Worm (Caenorhabditis elegans) whole organism, L2 larva: ENCODE measurements around the gene top-2.
A peak's percentile ranks its signal among the peaks of the same experiment; 100 is the strongest.

Experiments
- C34F6.9 ChIP-seq: fragments of 150-350 bp; optimal IDR thresholded peaks from 2 replicates; lab custom pipeline; 2014; ENCODE audit warnings: missing biosample characterization, missing genetic modification characterization
- F13H6.1 ChIP-seq: sonication (generic microtip); optimal IDR thresholded peaks from 2 replicates; lab custom pipeline; 2016; ENCODE audit warnings: missing genetic modification characterization, missing compliant biosample characterization
- ZK546.5 ChIP-seq: sonication (generic microtip); optimal IDR thresholded peaks from 2 replicates; lab custom pipeline; 2017; ENCODE audit warnings: missing biosample characterization, missing genetic modification characterization
- alr-1 ChIP-seq: fragments of 150-350 bp; optimal IDR thresholded peaks from 2 replicates; lab custom pipeline; 2014; ENCODE audit warnings: missing biosample characterization, missing genetic modification characterization
- ama-1 ChIP-seq: fragments of 150-350 bp; optimal IDR thresholded peaks from 2 replicates; lab custom pipeline; 2018; ENCODE audit warnings: inconsistent platforms
- blmp-1 ChIP-seq: sonication (generic microtip); optimal IDR thresholded peaks from 2 replicates; lab custom pipeline; 2017; ENCODE audit warnings: missing genetic modification characterization, mild to moderate bottlenecking, missing compliant biosample characterization, antibody characterized with exemption, moderate library complexity; ENCODE audit not compliant: insufficient read depth
- ceh-16 ChIP-seq: fragments of 150-350 bp; optimal IDR thresholded peaks from 2 replicates; lab custom pipeline; 2014; ENCODE audit warnings: missing biosample characterization, missing genetic modification characterization
- ceh-82 ChIP-seq: fragments of 150-350 bp; optimal IDR thresholded peaks from 2 replicates; lab custom pipeline; 2014; ENCODE audit warnings: missing biosample characterization, missing genetic modification characterization
- crh-2 ChIP-seq: sonication (generic microtip); optimal IDR thresholded peaks from 2 replicates; lab custom pipeline; 2017; ENCODE audit warnings: missing biosample characterization, missing genetic modification characterization
- dmd-4 ChIP-seq: sonication (generic microtip); optimal IDR thresholded peaks from 2 replicates; lab custom pipeline; 2017; ENCODE audit warnings: missing biosample characterization, missing genetic modification characterization
- egl-27 ChIP-seq: sonication (generic microtip); optimal IDR thresholded peaks from 3 replicates; lab custom pipeline; 2017; ENCODE audit warnings: missing biosample characterization, missing genetic modification reagents, missing genetic modification characterization
- elt-1 ChIP-seq: fragments of 150-350 bp; optimal IDR thresholded peaks from 2 replicates; lab custom pipeline; 2014; ENCODE audit warnings: missing biosample characterization, missing genetic modification characterization
- elt-3 ChIP-seq: sonication (generic microtip); optimal IDR thresholded peaks from 2 replicates; lab custom pipeline; 2017; ENCODE audit warnings: missing biosample characterization, missing genetic modification characterization
- fos-1 ChIP-seq: fragments of 150-350 bp; optimal IDR thresholded peaks from 2 replicates; lab custom pipeline; 2014; ENCODE audit warnings: missing biosample characterization, missing genetic modification characterization
- gmeb-1 ChIP-seq: fragments of 150-350 bp; optimal IDR thresholded peaks from 2 replicates; lab custom pipeline; 2014; ENCODE audit warnings: missing biosample characterization, missing genetic modification characterization
- lin-11 ChIP-seq: fragments of 150-350 bp; sonication (generic microtip); optimal IDR thresholded peaks from 2 replicates; lab custom pipeline; 2014; ENCODE audit warnings: missing biosample characterization, missing genetic modification characterization, inconsistent platforms, mixed read lengths
- lin-13 ChIP-seq: fragments of 150-350 bp; optimal IDR thresholded peaks from 2 replicates; lab custom pipeline; 2014; ENCODE audit warnings: missing biosample characterization, missing genetic modification reagents, missing genetic modification characterization
- lsy-2 ChIP-seq, 2 experiments: fragments of 150-350 bp in 1 of 2; sonication (generic microtip) in 1 of 2; optimal IDR thresholded peaks; 2 replicates each; lab custom pipeline; 2014 to 2017; ENCODE audit warnings: missing biosample characterization in 2 of 2, missing genetic modification characterization in 2 of 2
- mab-5 ChIP-seq: fragments of 150-350 bp; optimal IDR thresholded peaks from 2 replicates; lab custom pipeline; 2014; ENCODE audit warnings: missing biosample characterization, missing genetic modification characterization
- mbf-1 ChIP-seq: sonication (generic microtip); optimal IDR thresholded peaks from 2 replicates; lab custom pipeline; 2017; ENCODE audit warnings: missing biosample characterization, missing genetic modification characterization
- mdl-1 ChIP-seq, 2 experiments: fragments of 150-350 bp in 1 of 2; sonication (generic microtip) in 1 of 2; optimal IDR thresholded peaks; 2 replicates each; lab custom pipeline; 2017; ENCODE audit warnings: missing biosample characterization in 2 of 2, missing genetic modification characterization in 2 of 2
- nhr-10 ChIP-seq: sonication (generic microtip); optimal IDR thresholded peaks from 2 replicates; lab custom pipeline; 2017; ENCODE audit warnings: missing biosample characterization, missing genetic modification characterization
- nhr-11 ChIP-seq: fragments of 150-350 bp; optimal IDR thresholded peaks from 2 replicates; lab custom pipeline; 2014; ENCODE audit warnings: missing biosample characterization, missing genetic modification characterization
- nhr-12 ChIP-seq: fragments of 150-350 bp; optimal IDR thresholded peaks from 2 replicates; lab custom pipeline; 2014; ENCODE audit warnings: missing biosample characterization, missing genetic modification characterization
- nhr-129 ChIP-seq: fragments of 150-350 bp; optimal IDR thresholded peaks from 2 replicates; lab custom pipeline; 2014; ENCODE audit warnings: missing biosample characterization, missing genetic modification characterization
- nhr-21 ChIP-seq: fragments of 150-350 bp; optimal IDR thresholded peaks from 2 replicates; lab custom pipeline; 2014; ENCODE audit warnings: missing biosample characterization, missing genetic modification characterization
- nhr-23 ChIP-seq: fragments of 150-350 bp; optimal IDR thresholded peaks from 2 replicates; lab custom pipeline; 2014; ENCODE audit warnings: missing biosample characterization, missing genetic modification reagents, missing genetic modification characterization
- nhr-237 ChIP-seq: fragments of 150-350 bp; optimal IDR thresholded peaks from 2 replicates; lab custom pipeline; 2014; ENCODE audit warnings: missing biosample characterization, missing genetic modification characterization
- nhr-25 ChIP-seq: fragments of 150-350 bp; sonication (generic microtip); optimal IDR thresholded peaks from 3 replicates; lab custom pipeline; 2014; ENCODE audit warnings: missing biosample characterization, missing genetic modification characterization
- nhr-6 ChIP-seq: fragments of 150-350 bp; optimal IDR thresholded peaks from 2 replicates; lab custom pipeline; 2014; ENCODE audit warnings: missing biosample characterization, missing genetic modification characterization
- nhr-77 ChIP-seq: fragments of 150-350 bp; optimal IDR thresholded peaks from 2 replicates; lab custom pipeline; 2014; ENCODE audit warnings: missing biosample characterization, missing genetic modification characterization
- peb-1 ChIP-seq: fragments of 150-350 bp; optimal IDR thresholded peaks from 2 replicates; lab custom pipeline; 2014; ENCODE audit warnings: missing biosample characterization, missing genetic modification characterization
- sem-4 ChIP-seq: fragments of 150-350 bp; optimal IDR thresholded peaks from 2 replicates; lab custom pipeline; 2014; ENCODE audit warnings: missing biosample characterization, missing genetic modification reagents, missing genetic modification characterization
- sma-3 ChIP-seq: sonication (generic microtip); optimal IDR thresholded peaks from 2 replicates; lab custom pipeline; 2016; ENCODE audit warnings: missing genetic modification reagents, missing genetic modification characterization, missing compliant biosample characterization
- sma-9 ChIP-seq, 2 experiments: fragments of 150-350 bp in 1 of 2; sonication (generic microtip) in 1 of 2; optimal IDR thresholded peaks; 2 replicates each; lab custom pipeline; 2014 to 2016; ENCODE audit warnings: missing genetic modification characterization in 2 of 2, mild to moderate bottlenecking in 1 of 2, missing biosample characterization in 1 of 2, missing compliant biosample characterization in 1 of 2, missing genetic modification reagents in 1 of 2, moderate library complexity in 1 of 2
- snpc-4 ChIP-seq: fragments of 150-350 bp; optimal IDR thresholded peaks from 2 replicates; lab custom pipeline; 2014; ENCODE audit warnings: missing biosample characterization, missing genetic modification characterization
- unc-39 ChIP-seq: fragments of 150-350 bp; optimal IDR thresholded peaks from 2 replicates; lab custom pipeline; 2014; ENCODE audit warnings: missing biosample characterization, missing genetic modification characterization
- unc-55 ChIP-seq: fragments of 150-350 bp; sonication (generic microtip); optimal IDR thresholded peaks from 3 replicates; lab custom pipeline; 2014; ENCODE audit warnings: missing biosample characterization, missing genetic modification reagents, missing genetic modification characterization
- unc-62 ChIP-seq: fragments of 150-350 bp; optimal IDR thresholded peaks from 2 replicates; lab custom pipeline; 2014; ENCODE audit warnings: missing biosample characterization, missing genetic modification reagents, missing genetic modification characterization
- zag-1 ChIP-seq: fragments of 150-350 bp; optimal IDR thresholded peaks from 2 replicates; lab custom pipeline; 2014; ENCODE audit warnings: missing biosample characterization, missing genetic modification characterization
- ztf-11 ChIP-seq: sonication (generic microtip); optimal IDR thresholded peaks from 2 replicates; lab custom pipeline; 2017; ENCODE audit warnings: missing biosample characterization, missing genetic modification characterization

The top-2 gene

DNA sequence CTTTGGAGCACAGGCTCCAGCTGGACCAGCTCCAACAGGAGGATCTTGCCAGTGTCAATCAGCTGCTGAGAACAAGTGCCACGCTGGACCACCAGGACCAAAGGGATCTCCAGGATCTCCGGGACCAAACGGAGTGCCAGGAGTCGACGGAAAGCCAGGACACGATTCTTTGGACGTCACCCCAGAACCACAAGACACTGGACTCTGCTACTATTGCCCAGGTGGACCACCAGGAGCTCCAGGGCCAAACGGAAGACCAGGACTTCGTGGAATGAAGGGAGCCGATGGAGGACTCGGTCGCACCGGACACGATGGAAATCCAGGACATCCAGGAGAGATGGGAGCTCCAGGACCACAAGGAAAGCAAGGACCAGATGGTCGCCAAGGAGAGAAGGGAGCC, 6.1 kb upstream of the top-2 start:
- TF ChIP-seq sem-4 (tag; lab: Kevin White, UChicago): no peak
- TF ChIP-seq C34F6.9 (tag; lab: Kevin White, UChicago): no peak
- TF ChIP-seq elt-3 (tag; lab: Kevin White, UChicago): no peak
- TF ChIP-seq fos-1 (tag; lab: Kevin White, UChicago): no peak
- TF ChIP-seq unc-39 (tag; lab: Kevin White, UChicago): no peak
- no peak for TF ChIP-seq nhr-11 (tag; lab: Kevin White, UChicago)
- no peak for TF ChIP-seq nhr-10 (tag; lab: Kevin White, UChicago)
- TF ChIP-seq lin-11 (tag; lab: Kevin White, UChicago): no peak
- no peak for TF ChIP-seq alr-1 (tag; lab: Kevin White, UChicago)
- no peak for TF ChIP-seq F13H6.1 (tag; lab: Kevin White, UChicago)
- TF ChIP-seq nhr-77 (tag; lab: Kevin White, UChicago): no peak
- TF ChIP-seq nhr-21 (tag; lab: Kevin White, UChicago): no peak
- TF ChIP-seq unc-55 (GFP tag; lab: Kevin White, UChicago): no peak
- TF ChIP-seq blmp-1: no peak
- no peak for TF ChIP-seq lsy-2 (tag; optimal IDR thresholded peaks at IDR 0.05; lab: Kevin White, UChicago)
- no peak for TF ChIP-seq mab-5 (tag; lab: Kevin White, UChicago)
- TF ChIP-seq sma-3 (GFP tag; lab: Kevin White, UChicago): no peak
- TF ChIP-seq snpc-4 (tag; lab: Kevin White, UChicago): no peak
- no peak for TF ChIP-seq ztf-11 (tag; lab: Kevin White, UChicago)
- TF ChIP-seq lin-13 (GFP tag; lab: Kevin White, UChicago): no peak

DNA sequence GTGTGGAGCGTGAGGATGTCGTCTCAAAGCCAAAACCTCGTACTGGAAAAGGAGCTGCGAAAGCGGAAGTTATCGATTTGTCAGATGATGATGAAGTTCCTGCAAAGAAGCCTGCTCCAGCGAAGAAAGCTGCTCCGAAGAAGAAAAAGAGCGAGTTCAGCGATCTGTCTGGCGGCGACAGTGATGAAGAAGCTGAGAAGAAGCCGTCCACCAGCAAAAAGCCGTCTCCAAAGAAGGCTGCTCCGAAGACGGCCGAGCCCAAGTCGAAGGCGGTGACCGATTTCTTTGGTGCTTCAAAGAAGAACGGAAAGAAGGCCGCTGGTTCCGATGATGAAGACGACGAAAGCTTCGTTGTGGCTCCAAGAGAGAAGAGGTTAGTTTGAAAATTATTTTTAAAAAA, 4.8 kb downstream of the top-2 start:
- TF ChIP-seq elt-1: no peak
- no peak for TF ChIP-seq sma-3 (GFP tag; lab: Kevin White, UChicago)
- no peak for TF ChIP-seq nhr-77 (tag; lab: Kevin White, UChicago)
- TF ChIP-seq blmp-1: no peak
- no peak for TF ChIP-seq nhr-6
- TF ChIP-seq fos-1 (tag; lab: Kevin White, UChicago): no peak
- no peak for TF ChIP-seq mdl-1 (tag; optimal IDR thresholded peaks at IDR 0.05; lab: Kevin White, UChicago)
- no peak for TF ChIP-seq alr-1 (tag; lab: Kevin White, UChicago)
- no peak for TF ChIP-seq ama-1
- TF ChIP-seq unc-62: no peak
- no peak for TF ChIP-seq dmd-4
- no peak for TF ChIP-seq ceh-16
- TF ChIP-seq nhr-129 (tag; lab: Kevin White, UChicago): no peak
- no peak for TF ChIP-seq nhr-21 (tag; lab: Kevin White, UChicago)
- TF ChIP-seq sma-9 (GFP tag; optimal IDR thresholded peaks at IDR 0.05; lab: Kevin White, UChicago): no peak
- no peak for TF ChIP-seq sma-9 (tag; optimal IDR thresholded peaks at IDR 0.05; lab: Kevin White, UChicago)
- TF ChIP-seq zag-1 (tag; lab: Kevin White, UChicago): no peak
- no peak for TF ChIP-seq elt-3 (tag; lab: Kevin White, UChicago)
- no peak for TF ChIP-seq unc-39 (tag; lab: Kevin White, UChicago)
- TF ChIP-seq egl-27 (tag; lab: Kevin White, UChicago): no peak
- no peak for TF ChIP-seq lsy-2 (tag; optimal IDR thresholded peaks at IDR 0.05; lab: Kevin White, UChicago)

DNA sequence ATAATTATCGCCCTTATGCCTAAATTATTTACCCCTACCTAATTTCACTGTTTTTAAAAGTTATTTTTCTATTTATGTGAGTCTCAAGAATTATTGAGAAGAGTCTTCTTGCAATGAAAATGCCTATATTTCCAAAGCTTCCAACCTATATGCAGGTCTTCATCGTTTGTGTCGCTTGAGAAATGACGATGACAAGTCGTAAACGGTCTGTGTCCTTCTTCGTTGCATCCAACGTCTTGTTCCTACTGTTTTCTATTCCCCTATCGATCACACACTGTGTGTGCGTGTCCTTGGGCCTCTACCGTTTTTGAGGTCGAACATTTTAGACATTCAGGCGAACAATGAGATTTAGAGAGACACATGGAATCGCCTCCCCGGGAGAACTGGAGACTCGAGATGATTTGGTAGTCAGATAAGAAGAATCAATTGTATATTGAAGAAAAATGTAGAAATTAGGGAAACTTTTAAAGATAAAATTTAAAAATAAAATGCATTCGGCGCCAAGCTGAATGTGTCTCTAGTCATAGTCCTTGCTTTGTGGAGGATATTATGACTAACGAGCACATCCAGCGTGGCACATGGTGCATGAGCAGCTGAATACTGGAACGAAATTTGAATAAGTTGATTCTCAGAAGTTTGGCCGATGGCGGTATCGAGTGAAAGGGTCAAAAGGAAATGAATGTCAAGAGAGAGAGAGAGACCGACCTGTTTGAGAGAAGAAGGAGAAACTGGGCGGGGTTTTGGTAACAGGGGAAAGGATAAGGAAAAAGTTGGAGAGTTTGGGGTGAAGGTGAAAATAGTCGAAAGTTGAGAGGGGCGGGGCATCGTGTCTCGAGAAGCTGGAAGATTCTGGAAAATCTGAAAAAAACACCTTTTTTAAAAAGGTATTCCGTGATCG, 5.8 kb downstream of the top-2 start:
- TF ChIP-seq gmeb-1 (no peak), nhr-23 (tag; lab: Kevin White, UChicago) (no peak), nhr-25 (tag; lab: Kevin White, UChicago) (peak; percentile 69), lsy-2 (tag; optimal IDR thresholded peaks at IDR 0.05; lab: Kevin White, UChicago) (no peak), unc-62 (no peak), crh-2 (peak; percentile 17), ceh-16 (peak; percentile 10), nhr-12 (no peak), sem-4 (tag; lab: Kevin White, UChicago) (no peak), C34F6.9 (tag; lab: Kevin White, UChicago) (no peak), dmd-4 (no peak), nhr-10 (tag; lab: Kevin White, UChicago) (no peak), nhr-129 (tag; lab: Kevin White, UChicago) (peak; percentile 36), peb-1 (tag; lab: Kevin White, UChicago) (no peak), lin-13 (GFP tag; lab: Kevin White, UChicago) (no peak), alr-1 (tag; lab: Kevin White, UChicago) (no peak), ama-1 (peak; percentile 64), nhr-237 (tag; lab: Kevin White, UChicago) (no peak), ZK546.5 (no peak), ceh-82 (tag; lab: Kevin White, UChicago) (no peak), blmp-1 (peak; percentile 97), unc-39 (tag; lab: Kevin White, UChicago) (no peak), mbf-1 (tag; lab: Kevin White, UChicago) (no peak), sma-3 (GFP tag; lab: Kevin White, UChicago) (no peak)
